Worm (Caenorhabditis elegans) whole organism, L4 larva: ENCODE measurements around the gene nlp-1.

Source experiments
- F37D6.2 ChIP-seq: sonication (generic microtip); optimal IDR thresholded peaks from 2 replicates; lab custom pipeline; 2016; ENCODE audit warnings: mild to moderate bottlenecking, missing genetic modification characterization, missing compliant biosample characterization
- Y105C5A.15 ChIP-seq: fragments of 200-800 bp; sonication (Bioruptor generic); IDR thresholded peaks from 2 replicates; pipeline ENCODE4 v1.3.6; 2022; ENCODE audit warnings: missing genetic modification characterization, missing compliant biosample characterization
- arid-1 ChIP-seq: fragments of 200-800 bp; sonication (Bioruptor generic); conservative IDR thresholded peaks from 2 replicates; pipeline ENCODE4 v1.3.6; 2022; ENCODE audit warnings: missing genetic modification reagents, missing genetic modification characterization, missing compliant biosample characterization
- ceh-20 ChIP-seq: fragments of 200-800 bp; sonication (Bioruptor generic); IDR thresholded peaks from 2 replicates; pipeline ENCODE4 v1.3.6; 2022; ENCODE audit warnings: missing genetic modification reagents, missing genetic modification characterization, missing compliant biosample characterization
- ceh-32 ChIP-seq: sonication (generic microtip); optimal IDR thresholded peaks from 2 replicates; lab custom pipeline; 2016; ENCODE audit warnings: mild to moderate bottlenecking, missing genetic modification characterization, missing compliant biosample characterization; ENCODE audit not compliant: poor library complexity
- daf-12 ChIP-seq: fragments of 150-350 bp; optimal IDR thresholded peaks from 2 replicates; lab custom pipeline; 2014; ENCODE audit warnings: missing biosample characterization, missing genetic modification reagents, missing genetic modification characterization
- daf-16 ChIP-seq, 3 experiments: sonication (generic microtip); optimal IDR thresholded peaks; 2 replicates each; lab custom pipeline; 2016 to 2017; ENCODE audit warnings: missing genetic modification characterization in 3 of 3, missing genetic modification reagents in 3 of 3, mild to moderate bottlenecking in 2 of 3, missing compliant biosample characterization in 2 of 3, missing biosample characterization in 1 of 3, moderate library complexity in 1 of 3
- daf-8 ChIP-seq: fragments of 200-800 bp; sonication (Bioruptor generic); IDR thresholded peaks from 2 replicates; pipeline ENCODE4 v1.3.6; 2022; ENCODE audit warnings: missing genetic modification characterization, missing compliant biosample characterization
- dmd-6 ChIP-seq: fragments of 200-800 bp; sonication (Bioruptor generic); IDR thresholded peaks from 2 replicates; pipeline ENCODE4 v1.3.6; 2022; ENCODE audit warnings: missing genetic modification reagents, missing genetic modification characterization, missing compliant biosample characterization
- dmd-8 ChIP-seq: fragments of 200-800 bp; sonication (Bioruptor generic); IDR thresholded peaks from 2 replicates; pipeline ENCODE4 v1.3.6; 2022; ENCODE audit warnings: missing genetic modification characterization, missing compliant biosample characterization
- dmd-9 ChIP-seq: fragments of 200-800 bp; sonication (Bioruptor generic); IDR thresholded peaks from 2 replicates; pipeline ENCODE4 v1.3.6; 2022; ENCODE audit warnings: missing genetic modification reagents, missing genetic modification characterization, missing compliant biosample characterization
- duxl-1 ChIP-seq: sonication (generic microtip); optimal IDR thresholded peaks from 2 replicates; lab custom pipeline; 2016; ENCODE audit warnings: mild to moderate bottlenecking, missing genetic modification characterization, moderate library complexity, missing compliant biosample characterization; ENCODE audit not compliant: poor library complexity
- dve-1 ChIP-seq: sonication (generic microtip); optimal IDR thresholded peaks from 2 replicates; lab custom pipeline; 2017; ENCODE audit warnings: antibody characterized with exemption, mild to moderate bottlenecking, missing genetic modification characterization, missing compliant biosample characterization; ENCODE audit not compliant: insufficient read depth
- hif-1 ChIP-seq, 2 experiments: sonication (generic microtip); optimal IDR thresholded peaks; 2 replicates each; lab custom pipeline; 2016 to 2017; ENCODE audit warnings: missing compliant biosample characterization in 2 of 2, missing genetic modification characterization in 2 of 2, missing genetic modification reagents in 2 of 2, missing genotype in 2 of 2, mild to moderate bottlenecking in 1 of 2
- hmg-1.1 ChIP-seq: fragments of 200-800 bp; sonication (Bioruptor generic); IDR thresholded peaks from 2 replicates; pipeline ENCODE4 v1.3.6; 2022; ENCODE audit warnings: missing genetic modification reagents, missing genetic modification characterization, missing compliant biosample characterization
- lim-7 ChIP-seq: fragments of 200-800 bp; sonication (Bioruptor generic); IDR thresholded peaks from 2 replicates; pipeline ENCODE4 v1.3.6; 2022; ENCODE audit warnings: missing genetic modification characterization, missing compliant biosample characterization
- lin-1 ChIP-seq: fragments of 200-800 bp; sonication (Bioruptor generic); IDR thresholded peaks from 2 replicates; pipeline ENCODE4 v1.3.6; 2022; ENCODE audit warnings: missing genetic modification reagents, missing genetic modification characterization, missing compliant biosample characterization
- lin-29 ChIP-seq: fragments of 200-800 bp; sonication (Bioruptor generic); IDR thresholded peaks from 2 replicates; pipeline ENCODE4 v1.3.6; 2022; ENCODE audit warnings: missing genetic modification reagents, missing genetic modification characterization, missing compliant biosample characterization
- mxl-2 ChIP-seq: fragments of 200-800 bp; sonication (Bioruptor generic); conservative IDR thresholded peaks from 2 replicates; pipeline ENCODE4 v1.3.6; 2022; ENCODE audit warnings: missing genetic modification reagents, missing genetic modification characterization, missing compliant biosample characterization
- nhr-10 ChIP-seq: fragments of 150-350 bp; optimal IDR thresholded peaks from 2 replicates; lab custom pipeline; 2014; ENCODE audit warnings: missing biosample characterization, missing genetic modification characterization
- nhr-111 ChIP-seq: fragments of 200-800 bp; sonication (Bioruptor generic); optimal IDR thresholded peaks from 2 replicates; lab custom pipeline; 2018; ENCODE audit warnings: mild to moderate bottlenecking, missing genetic modification characterization, missing compliant biosample characterization
- nhr-237 ChIP-seq: sonication (generic microtip); optimal IDR thresholded peaks from 2 replicates; lab custom pipeline; 2017; ENCODE audit warnings: missing biosample characterization, missing genetic modification characterization
- nhr-25 ChIP-seq: sonication (generic microtip); optimal IDR thresholded peaks from 2 replicates; lab custom pipeline; 2017; ENCODE audit warnings: missing genetic modification characterization, mild to moderate bottlenecking, missing compliant biosample characterization, antibody characterized with exemption, moderate library complexity, borderline replicate concordance; ENCODE audit not compliant: insufficient read depth
- nhr-28 ChIP-seq: fragments of 150-350 bp; optimal IDR thresholded peaks from 2 replicates; lab custom pipeline; 2014; ENCODE audit warnings: missing biosample characterization, missing genetic modification characterization
- nhr-42 ChIP-seq: fragments of 200-800 bp; sonication (Bioruptor generic); IDR thresholded peaks from 2 replicates; pipeline ENCODE4 v1.3.6; 2022; ENCODE audit warnings: missing genetic modification characterization, missing compliant biosample characterization
- sdz-12 ChIP-seq: fragments of 200-800 bp; sonication (Bioruptor generic); optimal IDR thresholded peaks from 2 replicates; lab custom pipeline; 2018; ENCODE audit warnings: mild to moderate bottlenecking, missing genetic modification characterization, missing compliant biosample characterization
- snpc-1.2 ChIP-seq: fragments of 200-800 bp; sonication (Bioruptor generic); IDR thresholded peaks from 2 replicates; pipeline ENCODE4 v1.3.6; 2022; ENCODE audit warnings: missing genetic modification reagents, missing genetic modification characterization, missing compliant biosample characterization
- tag-97 ChIP-seq: fragments of 200-800 bp; sonication (Bioruptor generic); IDR thresholded peaks from 2 replicates; pipeline ENCODE4 v1.3.6; 2022; ENCODE audit warnings: missing genetic modification characterization, missing compliant biosample characterization
- unc-130 ChIP-seq: sonication (generic microtip); optimal IDR thresholded peaks from 2 replicates; lab custom pipeline; 2016; ENCODE audit warnings: missing genetic modification reagents, missing genetic modification characterization, missing compliant biosample characterization
- unc-39 ChIP-seq: sonication (generic microtip); optimal IDR thresholded peaks from 2 replicates; lab custom pipeline; 2017; ENCODE audit warnings: missing biosample characterization, missing genetic modification characterization
- unc-62 ChIP-seq, 3 experiments: fragments of 150-350 bp in 1 of 3; sonication (generic microtip); optimal IDR thresholded peaks in 2 of 3; peaks in 1 of 3; 1 replicate in 1 of 3; 2 replicates in 2 of 3; lab custom pipeline; 2014 to 2017; ENCODE audit warnings: missing biosample characterization in 3 of 3, missing genetic modification characterization in 3 of 3, missing genetic modification reagents in 3 of 3, missing genotype in 1 of 3

nlp-1 gene

ce11 chrX:3709747-3710146 is 17.6 kb upstream of the nlp-1 start:
- TF ChIP-seq daf-12 = no peak
- TF ChIP-seq daf-16 (GFP tag; optimal IDR thresholded peaks at IDR 0.05; lab: Kevin White, UChicago) = peak in 1 of 2 experiments; percentile 55
- TF ChIP-seq daf-16 (tag; optimal IDR thresholded peaks at IDR 0.05; lab: Kevin White, UChicago) = no peak
- TF ChIP-seq, all 104 proteins: peak for 1

ce11 chrX:3711581-3712101 is 15.7 kb upstream of the nlp-1 start:
- TF ChIP-seq unc-62 (GFP tag; optimal IDR thresholded peaks at IDR 0.05 in 1 of 2; lab: Kevin White, UChicago) (peak in 1 of 2 experiments; percentile 89), unc-62 (tag; optimal IDR thresholded peaks at IDR 0.05; lab: Kevin White, UChicago) (no peak), dmd-6 (GFP tag; lab: Robert Waterston, UW) (no peak), daf-8 (GFP tag; lab: Robert Waterston, UW) (no peak), nhr-111 (GFP tag; lab: Kevin White, UChicago) (no peak), lin-29 (GFP tag; lab: Robert Waterston, UW) (no peak), mxl-2 (GFP tag; lab: Robert Waterston, UW) (no peak), ceh-20 (0 out of 2 replicates have a peak, but pooled peaks have one; percentile 8), hmg-1.1 (GFP tag; lab: Robert Waterston, UW) (0 out of 2 replicates have a peak, but pooled peaks have one; percentile 25), daf-16 (GFP tag; optimal IDR thresholded peaks at IDR 0.05; lab: Kevin White, UChicago) (peak in 1 of 2 experiments; percentile 76), daf-16 (tag; optimal IDR thresholded peaks at IDR 0.05; lab: Kevin White, UChicago) (no peak)
- TF ChIP-seq, all 104 proteins: peak for 4

- TF ChIP-seq dmd-9 (GFP tag; lab: Robert Waterston, UW) (0 out of 2 replicates have a peak, but pooled peaks have one; percentile 13), nhr-237 (no peak)
Measured at ce11 chrX:3714797-3715196, 12.6 kb upstream of the nlp-1 start, which contains the start of gene C01C4.2. C01C4.2 (plus strand) TSS chrX:3715097.

ce11 chrX:3715835-3716234 is 11.5 kb upstream of the nlp-1 start:
- TF ChIP-seq unc-130 (GFP tag; lab: Kevin White, UChicago) = no peak
- TF ChIP-seq dmd-8 (GFP tag; lab: Robert Waterston, UW) = no peak
- no peak for TF ChIP-seq sdz-12 (GFP tag; lab: Kevin White, UChicago)
- peak in 1 of 2 experiments; percentile 93 for TF ChIP-seq unc-62 (GFP tag; optimal IDR thresholded peaks at IDR 0.05 in 1 of 2; lab: Kevin White, UChicago)
- no peak for TF ChIP-seq unc-62 (tag; optimal IDR thresholded peaks at IDR 0.05; lab: Kevin White, UChicago)
- no peak for TF ChIP-seq unc-39
- TF ChIP-seq, all 104 proteins: peak for 1

- TF ChIP-seq lim-7 (GFP tag; lab: Robert Waterston, UW) (peak; percentile 62), dmd-8 (GFP tag; lab: Robert Waterston, UW) (0 out of 2 replicates have a peak, but pooled peaks have one; percentile 38), snpc-1.2 (GFP tag; lab: Robert Waterston, UW) (peak; percentile 38; the same call in 1 of the 2 replicates), Y105C5A.15 (GFP tag; lab: Robert Waterston, UW) (0 out of 2 replicates have a peak, but pooled peaks have one; percentile 36)
- TF ChIP-seq, all 104 proteins: peak for 4; not testable (repeated sequence) for 100
Measured at ce11 chrX:3722567-3722966, 4.8 kb upstream of the nlp-1 start.

ce11 chrX:3725437-3725836 is 1.9 kb upstream of the nlp-1 start:
- TF ChIP-seq nhr-10 (tag; lab: Kevin White, UChicago) (no peak), nhr-42 (GFP tag; lab: Robert Waterston, UW) (no peak), dmd-8 (GFP tag; lab: Robert Waterston, UW) (no peak), ceh-32 (tag; lab: Kevin White, UChicago) (no peak), duxl-1 (tag; lab: Kevin White, UChicago) (no peak), F37D6.2 (no peak), arid-1 (no peak), hif-1 (tag; optimal IDR thresholded peaks at IDR 0.05; lab: Kevin White, UChicago) (no peak), dve-1 (tag; lab: Kevin White, UChicago) (no peak), nhr-28 (tag; lab: Kevin White, UChicago) (no peak), nhr-25 (tag; lab: Kevin White, UChicago) (no peak), lin-1 (GFP tag; lab: Robert Waterston, UW) (no peak), hmg-1.1 (GFP tag; lab: Robert Waterston, UW) (no peak), unc-62 (GFP tag; optimal IDR thresholded peaks at IDR 0.05 in 1 of 2; lab: Kevin White, UChicago) (no peak), unc-62 (tag; optimal IDR thresholded peaks at IDR 0.05; lab: Kevin White, UChicago) (no peak), tag-97 (no peak)
